Fruit fly (Drosophila melanogaster) S2 (cell line): ENCODE measurements around the gene CG33631.

Source experiments
- CG8478 ChIP-seq: fragments of >200 bp; optimal IDR thresholded peaks from 2 replicates; lab custom pipeline; 2018
- CTCF ChIP-seq, 2 experiments: fragments of >200 bp; optimal IDR thresholded peaks; 2 replicates each; lab custom pipeline; 2018

DNA sequence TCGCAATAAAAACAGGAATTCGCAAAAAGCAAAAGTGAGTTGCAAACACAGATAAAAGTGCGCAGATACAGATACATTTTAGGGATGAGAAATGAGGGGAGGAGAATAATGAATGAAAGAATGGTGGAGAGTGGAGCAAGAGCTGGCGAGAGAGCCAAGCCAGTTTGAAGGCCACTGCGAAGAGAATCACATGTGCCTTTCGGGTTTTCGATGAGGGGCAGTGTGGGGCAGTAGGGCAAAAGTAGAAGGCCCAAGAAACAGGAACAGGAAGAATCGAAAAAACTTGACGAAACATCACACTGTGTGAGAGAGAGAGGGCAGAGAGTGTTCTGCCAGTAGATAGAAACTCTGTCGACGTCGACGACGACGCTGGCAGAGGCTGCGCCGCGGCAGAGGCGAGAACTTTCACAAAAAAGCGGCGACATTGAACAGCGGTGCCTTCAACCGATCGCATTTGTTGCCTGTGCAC lies 20.4 kb downstream of the CG33631 start:
- TF ChIP-seq CTCF (optimal IDR thresholded peaks at IDR 0.05; lab: Kevin White, UChicago) (no peak), CG8478 (lab: Kevin White, UChicago) (no peak)
